Worm (Caenorhabditis elegans) whole organism, late embryonic: ENCODE results near the gene mogs-1.

ENCODE experiments used
- dmd-4 ChIP-seq: sonication (generic microtip); optimal IDR thresholded peaks from 2 replicates; lab custom pipeline; 2016; ENCODE audit warnings: borderline replicate concordance, missing genetic modification characterization, missing compliant biosample characterization
- nfya-1 ChIP-seq: sonication (generic microtip); optimal IDR thresholded peaks from 2 replicates; lab custom pipeline; 2017; ENCODE audit warnings: missing genetic modification characterization, mild to moderate bottlenecking, missing compliant biosample characterization, antibody characterized with exemption, moderate library complexity
- pha-4 ChIP-seq: fragments of 150-350 bp; optimal IDR thresholded peaks from 2 replicates; lab custom pipeline; 2018; ENCODE audit warnings: missing biosample characterization, missing genetic modification reagents, missing genetic modification characterization
- rnt-1 ChIP-seq: sonication (generic microtip); optimal IDR thresholded peaks from 2 replicates; lab custom pipeline; 2016; ENCODE audit warnings: missing genetic modification characterization, missing compliant biosample characterization
- tbx-2 ChIP-seq: sonication (generic microtip); optimal IDR thresholded peaks from 2 replicates; lab custom pipeline; 2016; ENCODE audit warnings: missing genetic modification characterization, missing compliant biosample characterization

DNA sequence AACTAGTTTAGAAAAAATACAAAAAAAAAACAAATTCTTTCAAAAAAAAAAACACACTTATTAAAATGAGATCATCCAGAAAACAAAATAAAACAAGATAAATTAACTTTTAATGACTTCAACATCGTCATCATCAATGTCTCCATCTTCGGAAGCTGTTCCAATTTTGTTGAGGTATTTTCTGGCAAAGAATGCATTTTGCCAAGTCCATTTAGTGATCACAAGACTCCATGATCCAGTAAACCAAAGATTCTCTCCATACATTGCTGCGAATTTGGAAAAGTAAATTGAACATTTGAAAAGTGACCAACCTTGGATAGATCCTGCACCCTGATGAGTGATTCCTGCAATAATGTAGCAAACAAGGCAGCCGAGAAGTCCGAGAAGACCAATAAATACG lies 8.4 kb upstream of the mogs-1 start:
- TF ChIP-seq dmd-4 (tag; lab: Kevin White, UChicago) (no peak), tbx-2 (tag; lab: Kevin White, UChicago) (no peak), rnt-1 (tag; lab: Kevin White, UChicago) (no peak), pha-4 (tag; lab: Kevin White, UChicago) (no peak), nfya-1 (tag; lab: Kevin White, UChicago) (no peak)
